Fruit fly (Drosophila melanogaster): ENCODE measurements around the gene eIF3a.
A peak's percentile ranks its signal among the peaks of the same experiment; 100 is the strongest.

eIF3a gene

dm6 chr3R:4437113-4437512 is 3.4 kb upstream of the eIF3a start, which contains the start of the genes Lipt2 and CG14650 (continued):
- TF ChIP-seq onecut (GFP tag; IDR thresholded peaks at IDR 0.05) (no peak), unc-4 (GFP tag; IDR thresholded peaks at IDR 0.05; ENCODE audit: partially characterized antibody) (peak; percentile 62), lmd (GFP tag; IDR thresholded peaks at IDR 0.05) (peak; percentile 50; the same call in 1 of the 2 replicates), bigmax (GFP tag; optimal IDR thresholded peaks at IDR 0.05) (peak; percentile 45), corto (GFP tag; optimal IDR thresholded peaks at IDR 0.05) (no peak), gce (GFP tag; IDR thresholded peaks at IDR 0.05) (no peak), kay (GFP tag; optimal IDR thresholded peaks at IDR 0.05) (peak; percentile 34), slbo (GFP tag; IDR thresholded peaks at IDR 0.05) (peak; percentile 72), gcm2 (GFP tag; optimal IDR thresholded peaks at IDR 0.05) (no peak), Hmr (GFP tag; optimal IDR thresholded peaks at IDR 0.05) (no peak), Nf-YA (GFP tag; IDR thresholded peaks at IDR 0.05) (no peak), sqz (GFP tag; optimal IDR thresholded peaks at IDR 0.05) (no peak), CG14667 (GFP tag; IDR thresholded peaks at IDR 0.05) (no peak), CG4360 (GFP tag; IDR thresholded peaks at IDR 0.05) (no peak), ato (GFP tag; IDR thresholded peaks at IDR 0.05; ENCODE audit: partially characterized antibody) (no peak; the same call in 1 of the 2 replicates), Sox100B (GFP tag; optimal IDR thresholded peaks at IDR 0.05) (no peak), CG12155 (GFP tag; optimal IDR thresholded peaks at IDR 0.05) (peak; percentile 69), CG13123 (GFP tag; optimal IDR thresholded peaks at IDR 0.05) (peak; percentile 46), Rfx (GFP tag; IDR thresholded peaks at IDR 0.05) (peak; percentile 66), CG17612 (GFP tag; IDR thresholded peaks at IDR 0.05) (no peak), cad (GFP tag; optimal IDR thresholded peaks at IDR 0.05) (no peak), inv (GFP tag; IDR thresholded peaks at IDR 0.05; ENCODE audit: partially characterized antibody) (peak; percentile 31; the same call in 1 of the 2 replicates), CG16815 (GFP tag; optimal IDR thresholded peaks at IDR 0.05) (no peak), dati (GFP tag; IDR thresholded peaks at IDR 0.05) (no peak), CG1603 (tag; optimal IDR thresholded peaks at IDR 0.05) (peak; percentile 82), scrt (GFP tag; optimal IDR thresholded peaks at IDR 0.05) (no peak), CG16779 (GFP tag; IDR thresholded peaks at IDR 0.05) (no peak), CkIIα-i1 (GFP tag; IDR thresholded peaks at IDR 0.05) (no peak), zen2 (GFP tag; IDR thresholded peaks at IDR 0.05; ENCODE audit: partially characterized antibody) (no peak; the same call in 2 of the 3 replicates), aop (GFP tag; IDR thresholded peaks at IDR 0.05) (no peak), CG8765 (GFP tag; IDR thresholded peaks at IDR 0.05) (no peak), CG6791 (GFP tag; IDR thresholded peaks at IDR 0.05; ENCODE audit: partially characterized antibody) (peak; percentile 49; the same call in 1 of the 3 replicates), CG13424 (tag; optimal IDR thresholded peaks at IDR 0.05) (peak; percentile 62), nom (GFP tag; optimal IDR thresholded peaks at IDR 0.05) (no peak), CG15514 (GFP tag; optimal IDR thresholded peaks at IDR 0.05) (peak; percentile 74), Max (GFP tag; optimal IDR thresholded peaks at IDR 0.05) (no peak), Rx (GFP tag; IDR thresholded peaks at IDR 0.05) (no peak), Nf-YC (tag; optimal IDR thresholded peaks at IDR 0.05) (peak; percentile 48), Mad (GFP tag; optimal IDR thresholded peaks at IDR 0.05) (peak; percentile 27), row (GFP tag; IDR thresholded peaks at IDR 0.05) (peak; percentile 73), ac (GFP tag; optimal IDR thresholded peaks at IDR 0.05) (no peak), CG12104 (GFP tag; optimal IDR thresholded peaks at IDR 0.05) (no peak), vfl (GFP tag; optimal IDR thresholded peaks at IDR 0.05) (peak; percentile 12), Dll (GFP tag; IDR thresholded peaks at IDR 0.05; ENCODE audit: partially characterized antibody) (peak; percentile 73; the same call in 3 of the 4 replicates), Aef1 (GFP tag; IDR thresholded peaks at IDR 0.05) (peak; percentile 63), dpn (GFP tag; optimal IDR thresholded peaks at IDR 0.05) (peak; percentile 60 to 61), CG16813 (GFP tag; IDR thresholded peaks at IDR 0.05; ENCODE audit: partially characterized antibody) (peak; percentile 54; the same call in 2 of the 3 replicates), Stat92E (GFP tag; optimal IDR thresholded peaks at IDR 0.05) (no peak), en (GFP tag; optimal IDR thresholded peaks at IDR 0.05) (peak; percentile 46), CG3847 (GFP tag; IDR thresholded peaks at IDR 0.05) (peak; percentile 64), CG15479 (GFP tag; optimal IDR thresholded peaks at IDR 0.05) (no peak)

All from whole organism, embryonic.